Fruit fly (Drosophila melanogaster) whole organism, embryonic: ENCODE data around the gene CG13028.

Source experiments
- Asciz ChIP-seq: fragments of 200-800 bp; sonication (Bioruptor generic); optimal IDR thresholded peaks from 2 replicates; lab custom pipeline; 2017; ENCODE audit warnings: missing biosample characterization, mild to moderate bottlenecking, missing genetic modification characterization, missing genetic modification reagents
- Bgb ChIP-seq: fragments of 200-800 bp; sonication (Bioruptor generic); IDR thresholded peaks from 2 replicates; pipeline ENCODE4 v1.3.6; 2022; ENCODE audit warnings: missing biosample characterization, missing genetic modification characterization; ENCODE audit not compliant: partially characterized antibody
- C15 ChIP-seq: fragments of 200-800 bp; sonication (Bioruptor generic); IDR thresholded peaks from 3 replicates; pipeline ENCODE4 v1.3.6; 2022; ENCODE audit warnings: missing biosample characterization, missing genetic modification characterization
- CG11398 ChIP-seq: fragments of 200-800 bp; sonication (Bioruptor generic); optimal IDR thresholded peaks from 2 replicates; lab custom pipeline; 2016; ENCODE audit warnings: missing biosample characterization, missing genetic modification characterization
- CG17328 ChIP-seq: fragments of 200-800 bp; sonication (Bioruptor generic); IDR thresholded peaks from 2 replicates; pipeline ENCODE4 v1.3.6; 2022; ENCODE audit warnings: missing biosample characterization, missing genetic modification characterization
- CG18262 ChIP-seq: fragments of 200-800 bp; optimal IDR thresholded peaks from 3 replicates; lab custom pipeline; 2019; ENCODE audit warnings: missing biosample characterization, mild to moderate bottlenecking, missing genetic modification characterization, moderate library complexity
- CG2678 ChIP-seq: fragments of 200-800 bp; sonication (Bioruptor generic); optimal IDR thresholded peaks from 3 replicates; lab custom pipeline; 2019; ENCODE audit warnings: missing biosample characterization, mild to moderate bottlenecking, missing genetic modification characterization, moderate library complexity
- CG2889 ChIP-seq: fragments of 200-800 bp; sonication (Bioruptor generic); IDR thresholded peaks from 3 replicates; pipeline ENCODE4 v1.3.6; 2022; ENCODE audit warnings: missing biosample characterization, missing genetic modification characterization
- CG30403 ChIP-seq: fragments of 200-800 bp; sonication (Bioruptor generic); optimal IDR thresholded peaks from 3 replicates; lab custom pipeline; 2016; ENCODE audit warnings: missing biosample characterization, missing genetic modification characterization
- CG32767 ChIP-seq: fragments of 200-800 bp; sonication (Bioruptor generic); IDR thresholded peaks from 2 replicates; pipeline ENCODE4 v1.3.6; 2022; ENCODE audit warnings: missing biosample characterization, missing genetic modification characterization
- CG34224 ChIP-seq: fragments of 200-800 bp; sonication (Bioruptor generic); IDR thresholded peaks from 3 replicates; pipeline ENCODE4 v1.3.6; 2022; ENCODE audit warnings: missing biosample characterization, missing genetic modification characterization; ENCODE audit not compliant: partially characterized antibody
- CG34376 ChIP-seq: fragments of 200-800 bp; sonication (Bioruptor generic); optimal IDR thresholded peaks from 2 replicates; lab custom pipeline; 2018; ENCODE audit warnings: missing biosample characterization, mild to moderate bottlenecking, missing genetic modification characterization
- CG5245 ChIP-seq: fragments of 200-800 bp; sonication (Bioruptor generic); optimal IDR thresholded peaks from 3 replicates; lab custom pipeline; 2016; ENCODE audit warnings: missing biosample characterization, missing genetic modification characterization
- CG7271 ChIP-seq: fragments of 200-800 bp; sonication (Bioruptor generic); optimal IDR thresholded peaks from 2 replicates; lab custom pipeline; 2018; ENCODE audit warnings: missing biosample characterization, mild to moderate bottlenecking, missing genetic modification characterization, moderate library complexity
- CG7839 ChIP-seq: fragments of 200-800 bp; sonication (Bioruptor generic); optimal IDR thresholded peaks from 3 replicates; lab custom pipeline; 2018; ENCODE audit warnings: missing biosample characterization, mild to moderate bottlenecking, missing genetic modification characterization, moderate library complexity
- CG8944 ChIP-seq: fragments of 200-800 bp; sonication (Bioruptor generic); optimal IDR thresholded peaks from 3 replicates; lab custom pipeline; 2016; ENCODE audit warnings: missing biosample characterization, missing genetic modification characterization
- CG9727 ChIP-seq: fragments of 200-800 bp; sonication (Bioruptor generic); optimal IDR thresholded peaks from 3 replicates; lab custom pipeline; 2017; ENCODE audit warnings: missing biosample characterization, mild to moderate bottlenecking, missing genetic modification characterization
- CG9932 ChIP-seq: fragments of 200-800 bp; sonication (Bioruptor generic); IDR thresholded peaks from 2 replicates; pipeline ENCODE4 v1.3.6; 2022; ENCODE audit warnings: missing biosample characterization, missing genetic modification characterization
- CrebB ChIP-seq: fragments of 200-800 bp; sonication (Bioruptor generic); optimal IDR thresholded peaks from 3 replicates; lab custom pipeline; 2018; ENCODE audit warnings: missing biosample characterization, mild to moderate bottlenecking, missing genetic modification characterization
- E2f2 ChIP-seq: fragments of 200-800 bp; sonication (Bioruptor generic); IDR thresholded peaks from 2 replicates; pipeline ENCODE4 v1.3.6; 2022; ENCODE audit warnings: missing biosample characterization, missing genetic modification characterization
- Eip74EF ChIP-seq, 2 experiments: fragments of 200-800 bp in 1 of 2; fragments of >200 bp in 1 of 2; sonication (Bioruptor generic) in 1 of 2; optimal IDR thresholded peaks; 2 replicates each; lab custom pipeline; 2017 to 2019; ENCODE audit warnings: missing biosample characterization in 2 of 2, missing genetic modification characterization in 2 of 2, mild to moderate bottlenecking in 1 of 2, moderate library complexity in 1 of 2
- Fer2 ChIP-seq: fragments of 200-800 bp; sonication (Bioruptor generic); optimal IDR thresholded peaks from 2 replicates; lab custom pipeline; 2018; ENCODE audit warnings: missing biosample characterization, mild to moderate bottlenecking, missing genetic modification characterization, moderate library complexity
- GATAe ChIP-seq: fragments of 200-800 bp; sonication (Bioruptor generic); conservative IDR thresholded peaks from 2 replicates; pipeline ENCODE4 v1.3.6; 2022; ENCODE audit warnings: missing biosample characterization, missing genetic modification characterization
- Hmr ChIP-seq: fragments of 200-800 bp; sonication (Bioruptor generic); optimal IDR thresholded peaks from 3 replicates; lab custom pipeline; 2017; ENCODE audit warnings: mild to moderate bottlenecking, missing biosample characterization, missing genetic modification reagents, missing genetic modification characterization
- Trl ChIP-seq, 3 experiments: fragments of >200 bp in 2 of 3; fragments of 200-800 bp in 1 of 3; sonication (Bioruptor generic) in 1 of 3; optimal IDR thresholded peaks; 2 replicates in 1 of 3; 3 replicates in 2 of 3; lab custom pipeline; 2016 to 2017; ENCODE audit warnings: missing biosample characterization in 1 of 3, missing genetic modification characterization in 1 of 3
- bcd ChIP-seq: fragments of 200-800 bp; sonication (Bioruptor generic); optimal IDR thresholded peaks from 2 replicates; lab custom pipeline; 2017; ENCODE audit warnings: missing biosample characterization, mild to moderate bottlenecking, missing genetic modification characterization
- bowl ChIP-seq: fragments of 200-800 bp; sonication (Bioruptor generic); IDR thresholded peaks from 2 replicates; pipeline ENCODE4 v1.3.6; 2022; ENCODE audit warnings: missing biosample characterization, missing genetic modification characterization
- chinmo ChIP-seq: fragments of 200-800 bp; sonication (Bioruptor generic); IDR thresholded peaks from 4 replicates; pipeline ENCODE4 v1.3.6; 2022; ENCODE audit warnings: missing biosample characterization, missing genetic modification characterization; ENCODE audit not compliant: partially characterized antibody
- dysf ChIP-seq: fragments of 200-800 bp; sonication (Bioruptor generic); IDR thresholded peaks from 3 replicates; pipeline ENCODE4 v1.3.6; 2022; ENCODE audit warnings: missing biosample characterization, missing genetic modification characterization
- fd102C ChIP-seq: fragments of 200-800 bp; sonication (Bioruptor generic); optimal IDR thresholded peaks from 2 replicates; lab custom pipeline; 2018; ENCODE audit warnings: missing biosample characterization, mild to moderate bottlenecking, missing genetic modification characterization, moderate library complexity
- grn ChIP-seq: fragments of 200-800 bp; sonication (Bioruptor generic); optimal IDR thresholded peaks from 3 replicates; lab custom pipeline; 2017; ENCODE audit warnings: missing biosample characterization, missing genetic modification characterization
- gt ChIP-seq: fragments of 200-800 bp; sonication (Bioruptor generic); IDR thresholded peaks from 2 replicates; pipeline ENCODE4 v1.3.6; 2022; ENCODE audit warnings: missing biosample characterization, missing genetic modification characterization
- lab ChIP-seq: fragments of 200-800 bp; sonication (Bioruptor generic); optimal IDR thresholded peaks from 3 replicates; lab custom pipeline; 2017; ENCODE audit warnings: missing biosample characterization, missing genetic modification characterization, mild to moderate bottlenecking, moderate library complexity, missing genetic modification reagents
- lola ChIP-seq, 3 experiments: fragments of >200 bp in 2 of 3; fragments of 200-800 bp in 1 of 3; sonication (Bioruptor generic) in 1 of 3; optimal IDR thresholded peaks; 2 replicates each; lab custom pipeline; 2017 to 2019; ENCODE audit warnings: missing biosample characterization in 3 of 3, missing genetic modification characterization in 3 of 3, mild to moderate bottlenecking in 1 of 3, moderate library complexity in 1 of 3
- mld ChIP-seq: fragments of 200-800 bp; sonication (Bioruptor generic); IDR thresholded peaks from 3 replicates; pipeline ENCODE4 v1.3.6; 2022; ENCODE audit warnings: missing biosample characterization, missing genetic modification characterization; ENCODE audit not compliant: partially characterized antibody
- nmo ChIP-seq: fragments of 200-800 bp; sonication (Bioruptor generic); optimal IDR thresholded peaks from 2 replicates; lab custom pipeline; 2018; ENCODE audit warnings: missing biosample characterization, mild to moderate bottlenecking, missing genetic modification characterization, moderate library complexity
- nom ChIP-seq: fragments of 200-800 bp; sonication (Bioruptor generic); optimal IDR thresholded peaks from 2 replicates; lab custom pipeline; 2017; ENCODE audit warnings: missing biosample characterization, missing genetic modification characterization, mild to moderate bottlenecking, moderate library complexity, missing genetic modification reagents
- org-1 ChIP-seq: fragments of 200-800 bp; sonication (Bioruptor generic); optimal IDR thresholded peaks from 2 replicates; lab custom pipeline; 2017; ENCODE audit warnings: missing biosample characterization, missing genetic modification characterization
- ranshi ChIP-seq: fragments of 200-800 bp; sonication (Bioruptor generic); IDR thresholded peaks from 2 replicates; pipeline ENCODE4 v1.3.6; 2022; ENCODE audit warnings: missing biosample characterization, missing genetic modification characterization
- sens ChIP-seq: fragments of 200-800 bp; sonication (Bioruptor generic); peaks from one replicate; lab custom pipeline; 2016; ENCODE audit warnings: missing biosample characterization, missing genetic modification characterization
- stwl ChIP-seq: fragments of 200-800 bp; sonication (Bioruptor generic); optimal IDR thresholded peaks from 3 replicates; lab custom pipeline; 2018; ENCODE audit warnings: missing biosample characterization, mild to moderate bottlenecking, missing genetic modification characterization, moderate library complexity
- tll ChIP-seq, 2 experiments: fragments of 200-800 bp in 1 of 2; fragments of >200 bp in 1 of 2; sonication (Bioruptor generic) in 1 of 2; optimal IDR thresholded peaks; 2 replicates each; lab custom pipeline; 2017 to 2019; ENCODE audit warnings: missing biosample characterization in 2 of 2, missing genetic modification characterization in 2 of 2, mild to moderate bottlenecking in 1 of 2, moderate library complexity in 1 of 2
- twi ChIP-seq: fragments of 200-800 bp; optimal IDR thresholded peaks from 2 replicates; lab custom pipeline; 2019; ENCODE audit warnings: missing biosample characterization, mild to moderate bottlenecking, missing genetic modification characterization, moderate library complexity
- vfl ChIP-seq: fragments of 200-800 bp; sonication (Bioruptor generic); optimal IDR thresholded peaks from 2 replicates; lab custom pipeline; 2016; ENCODE audit warnings: missing biosample characterization, missing genetic modification characterization

CG13028 gene

DNA sequence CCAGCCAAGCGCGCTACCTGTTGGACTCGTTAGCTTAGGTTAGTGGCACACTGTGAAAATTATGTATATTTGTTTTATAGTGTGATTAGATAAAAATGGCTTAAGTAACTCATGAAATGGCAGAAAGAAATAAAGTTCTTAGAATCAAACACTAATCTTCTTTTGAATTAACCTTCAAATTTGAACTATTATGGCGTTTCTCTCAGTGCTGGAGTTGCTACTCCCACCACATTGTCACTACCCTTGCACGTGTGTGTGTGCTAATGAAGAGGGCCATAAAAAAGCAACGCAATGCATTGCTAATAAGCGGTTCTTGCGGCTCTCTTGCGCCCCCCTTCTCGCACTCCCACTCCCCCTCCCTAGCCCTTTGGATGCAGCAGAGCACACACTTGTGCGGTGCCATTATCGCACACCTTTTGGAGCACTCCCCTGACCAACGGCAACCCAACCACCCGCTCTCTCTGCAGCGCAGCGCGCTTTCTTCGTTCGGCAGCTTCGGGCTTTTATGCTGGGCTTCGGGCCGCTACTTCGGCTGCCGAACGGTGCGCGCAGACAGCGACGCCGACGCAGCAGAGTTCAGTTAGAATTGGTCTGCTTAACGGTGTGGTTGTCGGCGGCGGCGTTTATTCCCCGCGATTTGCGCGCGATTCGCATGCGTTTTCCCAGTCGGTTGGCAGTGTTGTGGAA is 32.3 kb upstream of the CG13028 start (continued):
- TF ChIP-seq stwl (tag; lab: Kevin White, UChicago) (no peak), Fer2 (tag; lab: Kevin White, UChicago) (peak; percentile 46), Trl (optimal IDR thresholded peaks at IDR 0.05; lab: Kevin White, UChicago) (peak; percentile 35 to 50), Trl (GFP tag; optimal IDR thresholded peaks at IDR 0.05; lab: Kevin White, UChicago) (peak; percentile 86), dysf (GFP tag; lab: Robert Waterston, UW) (peak; percentile 91; the same call in 2 of the 3 replicates), CG34224 (GFP tag; lab: Robert Waterston, UW) (peak; percentile 18; the same call in 1 of the 3 replicates), CG9932 (peak; percentile 62), Hmr (GFP tag; lab: Kevin White, UChicago) (peak; percentile 66), CG7271 (peak; percentile 69), CG5245 (peak; percentile 93), CG34376 (GFP tag; lab: Kevin White, UChicago) (peak; percentile 36), tll (GFP tag; optimal IDR thresholded peaks at IDR 0.05; lab: Kevin White, UChicago) (no peak), bcd (peak; percentile 89)

DNA sequence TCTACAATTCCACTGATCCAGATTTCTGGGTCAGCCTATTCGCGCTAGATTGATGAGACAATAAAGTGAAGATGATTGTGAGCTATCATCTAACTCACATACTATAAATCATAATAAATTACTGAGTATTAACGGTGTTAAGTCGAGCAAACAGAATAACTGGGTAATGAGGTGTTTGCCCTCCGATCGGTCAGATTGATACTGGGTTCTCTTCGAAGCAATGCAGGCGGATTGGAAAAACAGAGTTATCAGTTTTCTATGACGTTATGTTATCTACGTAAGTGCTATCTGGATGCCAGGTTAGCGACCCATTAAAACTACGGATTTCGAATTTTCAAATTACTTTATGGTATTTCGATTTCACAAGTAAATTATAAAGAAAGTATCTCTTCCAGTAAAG is 31.1 kb upstream of the CG13028 start:
- TF ChIP-seq gt (GFP tag; lab: Robert Waterston, UW) (no peak), CG17328 (GFP tag; lab: Robert Waterston, UW) (no peak), E2f2 (no peak), Asciz (GFP tag; lab: Kevin White, UChicago) (peak; percentile 16), grn (GFP tag; lab: Kevin White, UChicago) (peak; percentile 61), twi (tag; lab: Kevin White, UChicago) (no peak), CG8944 (no peak), org-1 (GFP tag; lab: Kevin White, UChicago) (no peak), chinmo (GFP tag; lab: Robert Waterston, UW) (no peak), CG2678 (no peak), Bgb (GFP tag; lab: Robert Waterston, UW) (no peak), Eip74EF (GFP tag; optimal IDR thresholded peaks at IDR 0.05; lab: Kevin White, UChicago) (no peak), CG2889 (no peak), fd102C (GFP tag; lab: Kevin White, UChicago) (no peak), bowl (no peak), nmo (GFP tag; lab: Kevin White, UChicago) (no peak), CG11398 (GFP tag; lab: Kevin White, UChicago) (no peak), lola (GFP tag; optimal IDR thresholded peaks at IDR 0.05; lab: Kevin White, UChicago) (no peak), vfl (GFP tag; lab: Kevin White, UChicago) (no peak), C15 (GFP tag; lab: Robert Waterston, UW) (no peak), nom (GFP tag; lab: Kevin White, UChicago) (no peak), CG32767 (GFP tag; lab: Robert Waterston, UW) (no peak), mld (GFP tag; lab: Robert Waterston, UW) (no peak), GATAe (no peak), CG9727 (no peak), CG30403 (GFP tag; lab: Kevin White, UChicago) (no peak), sens (peak; percentile 74), CG7839 (tag; lab: Kevin White, UChicago) (no peak), CrebB (tag; lab: Kevin White, UChicago) (no peak), CG18262 (tag; lab: Kevin White, UChicago) (no peak), lab (GFP tag; lab: Kevin White, UChicago) (peak; percentile 56), ranshi (no peak)
